Worm (Caenorhabditis elegans) whole organism, L1 larva: Measurements from ENCODE around the gene Y42G9A.1.

ENCODE experiments used
- C34B4.2 ChIP-seq: sonication (generic microtip); optimal IDR thresholded peaks from 2 replicates; lab custom pipeline; 2017; ENCODE audit warnings: mild to moderate bottlenecking, missing genetic modification characterization, missing compliant biosample characterization
- F16B12.6 ChIP-seq: fragments of 150-350 bp; optimal IDR thresholded peaks from 2 replicates; lab custom pipeline; 2014; ENCODE audit warnings: missing biosample characterization, missing genetic modification characterization
- ceh-63 ChIP-seq: fragments of 200-800 bp; sonication (Bioruptor generic); optimal IDR thresholded peaks from 2 replicates; lab custom pipeline; 2018; ENCODE audit warnings: mild to moderate bottlenecking, missing genetic modification characterization, missing compliant biosample characterization
- ceh-82 ChIP-seq, 3 experiments: fragments of 150-350 bp in 1 of 3; sonication (generic microtip) in 2 of 3; optimal IDR thresholded peaks; 2 replicates each; lab custom pipeline; 2014 to 2017; ENCODE audit warnings: missing biosample characterization in 3 of 3, missing genetic modification characterization in 3 of 3
- ceh-90 ChIP-seq: sonication (generic microtip); optimal IDR thresholded peaks from 2 replicates; lab custom pipeline; 2016; ENCODE audit warnings: missing genetic modification characterization, missing compliant biosample characterization
- dsc-1 ChIP-seq: sonication (generic microtip); optimal IDR thresholded peaks from 2 replicates; lab custom pipeline; 2016; ENCODE audit warnings: mild to moderate bottlenecking, missing genetic modification characterization, missing compliant biosample characterization
- efl-1 ChIP-seq, 4 experiments: fragments of 150-350 bp; optimal IDR thresholded peaks in 3 of 4; peaks in 1 of 4; 1 replicate in 1 of 4; 2 replicates in 3 of 4; lab custom pipeline; 2014; ENCODE audit warnings: missing biosample characterization in 2 of 4, missing genetic modification characterization in 2 of 4, missing genetic modification reagents in 2 of 4
- efl-3 ChIP-seq: fragments of 200-800 bp; sonication (Bioruptor generic); optimal IDR thresholded peaks from 2 replicates; lab custom pipeline; 2018; ENCODE audit warnings: mild to moderate bottlenecking, missing genetic modification characterization, missing compliant biosample characterization
- egl-13 ChIP-seq: sonication (generic microtip); optimal IDR thresholded peaks from 2 replicates; lab custom pipeline; 2016; ENCODE audit warnings: missing genotype, missing genetic modification reagents, missing genetic modification characterization, missing compliant biosample characterization
- egl-27 ChIP-seq, 2 experiments: fragments of 150-350 bp in 1 of 2; sonication (generic microtip); optimal IDR thresholded peaks; 3 replicates each; lab custom pipeline; 2017 to 2018; ENCODE audit warnings: missing biosample characterization in 2 of 2, missing genetic modification characterization in 2 of 2, missing genetic modification reagents in 2 of 2
- elt-2 ChIP-seq: sonication (generic microtip); optimal IDR thresholded peaks from 2 replicates; lab custom pipeline; 2016; ENCODE audit warnings: missing genetic modification characterization, mild to moderate bottlenecking, inconsistent platforms, missing compliant biosample characterization, missing genetic modification reagents
- elt-3 ChIP-seq, 6 experiments: fragments of 150-350 bp in 1 of 6; sonication (generic microtip); optimal IDR thresholded peaks; 2 replicates each; lab custom pipeline; 2017 to 2018; ENCODE audit warnings: missing biosample characterization in 6 of 6, missing genetic modification characterization in 6 of 6, inconsistent platforms in 1 of 6
- ets-5 ChIP-seq: fragments of 200-800 bp; sonication (Bioruptor generic); IDR thresholded peaks from 2 replicates; pipeline ENCODE4 v1.3.6; 2022; ENCODE audit warnings: missing genetic modification characterization, missing compliant biosample characterization
- fkh-10 ChIP-seq: sonication (generic microtip); optimal IDR thresholded peaks from 2 replicates; lab custom pipeline; 2017; ENCODE audit warnings: missing biosample characterization, missing genetic modification reagents, missing genetic modification characterization
- fkh-4 ChIP-seq: sonication (generic microtip); optimal IDR thresholded peaks from 2 replicates; lab custom pipeline; 2016; ENCODE audit warnings: missing compliant biosample characterization, missing genetic modification characterization, borderline replicate concordance
- fos-1 ChIP-seq: fragments of 150-350 bp; optimal IDR thresholded peaks from 2 replicates; lab custom pipeline; 2014; ENCODE audit warnings: missing biosample characterization, missing genetic modification characterization
- grh-1 ChIP-seq: fragments of 200-800 bp; sonication (Bioruptor generic); IDR thresholded peaks from 2 replicates; pipeline ENCODE4 v1.3.6; 2022; ENCODE audit warnings: missing genetic modification reagents, missing genetic modification characterization, missing compliant biosample characterization
- hlh-17 ChIP-seq: fragments of 200-800 bp; sonication (Bioruptor generic); optimal IDR thresholded peaks from 2 replicates; lab custom pipeline; 2018; ENCODE audit warnings: missing genetic modification characterization, mild to moderate bottlenecking, missing compliant biosample characterization, moderate library complexity, borderline replicate concordance
- hlh-4 ChIP-seq: sonication (generic microtip); optimal IDR thresholded peaks from 2 replicates; lab custom pipeline; 2016; ENCODE audit warnings: mild to moderate bottlenecking, missing genetic modification characterization, missing compliant biosample characterization
- irx-1 ChIP-seq: sonication (generic microtip); optimal IDR thresholded peaks from 2 replicates; lab custom pipeline; 2016; ENCODE audit warnings: missing genetic modification characterization, missing compliant biosample characterization
- isw-1 ChIP-seq: fragments of 200-800 bp; sonication (Bioruptor generic); IDR thresholded peaks from 2 replicates; pipeline ENCODE4 v1.3.6; 2022; ENCODE audit warnings: missing genetic modification characterization, missing compliant biosample characterization
- lin-13 ChIP-seq: fragments of 150-350 bp; optimal IDR thresholded peaks from 2 replicates; lab custom pipeline; 2014; ENCODE audit warnings: missing biosample characterization, missing genetic modification reagents, missing genetic modification characterization
- lin-14 ChIP-seq: fragments of 200-800 bp; sonication (Bioruptor generic); optimal IDR thresholded peaks from 2 replicates; lab custom pipeline; 2018; ENCODE audit warnings: mild to moderate bottlenecking, missing genetic modification characterization, moderate library complexity, missing compliant biosample characterization
- lin-15B ChIP-seq: fragments of 150-350 bp; sonication (generic microtip); optimal IDR thresholded peaks from 3 replicates; lab custom pipeline; 2014; ENCODE audit warnings: missing biosample characterization, missing genetic modification characterization
- lir-3 ChIP-seq: sonication (generic microtip); optimal IDR thresholded peaks from 2 replicates; lab custom pipeline; 2016; ENCODE audit warnings: mild to moderate bottlenecking, missing genetic modification characterization, moderate library complexity, missing compliant biosample characterization; ENCODE audit not compliant: poor library complexity
- lsy-2 ChIP-seq, 2 experiments: fragments of 150-350 bp; optimal IDR thresholded peaks; 2 replicates each; lab custom pipeline; 2014; ENCODE audit warnings: missing biosample characterization in 2 of 2, missing genetic modification characterization in 2 of 2
- mab-9 ChIP-seq: fragments of 200-800 bp; sonication (Bioruptor generic); IDR thresholded peaks from 2 replicates; pipeline ENCODE4 v1.3.6; 2022; ENCODE audit warnings: missing genetic modification reagents, missing genetic modification characterization, missing compliant biosample characterization
- mdl-1 ChIP-seq, 2 experiments: fragments of 150-350 bp; optimal IDR thresholded peaks; 2 replicates each; lab custom pipeline; 2014 to 2017; ENCODE audit warnings: missing biosample characterization in 2 of 2, missing genetic modification characterization in 2 of 2, inconsistent platforms in 1 of 2
- mef-2 ChIP-seq: fragments of 150-350 bp; optimal IDR thresholded peaks from 2 replicates; lab custom pipeline; 2014; ENCODE audit warnings: missing biosample characterization, missing genetic modification characterization
- mep-1 ChIP-seq: fragments of 150-350 bp; optimal IDR thresholded peaks from 2 replicates; lab custom pipeline; 2014; ENCODE audit warnings: missing biosample characterization, missing genetic modification characterization
- nhr-19 ChIP-seq: fragments of 200-800 bp; sonication (Bioruptor generic); conservative IDR thresholded peaks from 2 replicates; pipeline ENCODE4 v1.3.6; 2022; ENCODE audit warnings: missing genetic modification characterization, missing compliant biosample characterization
- nhr-47 ChIP-seq: sonication (generic microtip); optimal IDR thresholded peaks from 2 replicates; lab custom pipeline; 2016; ENCODE audit warnings: mild to moderate bottlenecking, missing genetic modification characterization, moderate library complexity, missing compliant biosample characterization
- nhr-71 ChIP-seq: sonication (generic microtip); optimal IDR thresholded peaks from 2 replicates; lab custom pipeline; 2016; ENCODE audit warnings: mild to moderate bottlenecking, missing genetic modification characterization, moderate library complexity, missing compliant biosample characterization
- nhr-77 ChIP-seq: fragments of 150-350 bp; optimal IDR thresholded peaks from 2 replicates; lab custom pipeline; 2014; ENCODE audit warnings: missing biosample characterization, missing genetic modification characterization
- pqm-1 ChIP-seq: sonication (generic microtip); optimal IDR thresholded peaks from 3 replicates; lab custom pipeline; 2017; ENCODE audit warnings: missing biosample characterization, missing genetic modification characterization
- rnt-1 ChIP-seq: sonication (generic microtip); optimal IDR thresholded peaks from 2 replicates; lab custom pipeline; 2016; ENCODE audit warnings: mild to moderate bottlenecking, missing genetic modification characterization, moderate library complexity, missing compliant biosample characterization
- snpc-4 ChIP-seq: fragments of 150-350 bp; optimal IDR thresholded peaks from 2 replicates; lab custom pipeline; 2014; ENCODE audit warnings: missing biosample characterization, missing genetic modification characterization
- snu-23 ChIP-seq: sonication (generic microtip); optimal IDR thresholded peaks from 2 replicates; lab custom pipeline; 2016; ENCODE audit warnings: missing genetic modification characterization, missing compliant biosample characterization
- sox-4 ChIP-seq: sonication (generic microtip); optimal IDR thresholded peaks from 2 replicates; lab custom pipeline; 2016; ENCODE audit warnings: missing genetic modification characterization, missing compliant biosample characterization
- swsn-7 ChIP-seq: sonication (generic microtip); optimal IDR thresholded peaks from 2 replicates; lab custom pipeline; 2016; ENCODE audit warnings: missing genetic modification characterization, missing compliant biosample characterization
- unc-30 ChIP-seq: sonication (generic microtip); optimal IDR thresholded peaks from 2 replicates; lab custom pipeline; 2017; ENCODE audit warnings: missing biosample characterization, missing genetic modification characterization
- unc-62 ChIP-seq: fragments of 150-350 bp; optimal IDR thresholded peaks from 2 replicates; lab custom pipeline; 2014; ENCODE audit warnings: missing biosample characterization, missing genetic modification reagents, missing genetic modification characterization
- unc-98 ChIP-seq: fragments of 200-800 bp; sonication (Bioruptor generic); IDR thresholded peaks from 2 replicates; pipeline ENCODE4 v1.3.6; 2022; ENCODE audit warnings: missing genetic modification characterization, missing compliant biosample characterization
- vab-15 ChIP-seq: sonication (generic microtip); optimal IDR thresholded peaks from 2 replicates; lab custom pipeline; 2017; ENCODE audit warnings: missing genotype, mild to moderate bottlenecking, missing genetic modification characterization, missing compliant biosample characterization
- zip-4 ChIP-seq: fragments of 200-800 bp; sonication (Bioruptor generic); optimal IDR thresholded peaks from 2 replicates; lab custom pipeline; 2018; ENCODE audit warnings: mild to moderate bottlenecking, missing genetic modification characterization, moderate library complexity, missing compliant biosample characterization
- ztf-4 ChIP-seq: fragments of 150-350 bp; optimal IDR thresholded peaks from 2 replicates; lab custom pipeline; 2014; ENCODE audit warnings: missing biosample characterization, missing genetic modification characterization

Y42G9A.1 gene

DNA sequence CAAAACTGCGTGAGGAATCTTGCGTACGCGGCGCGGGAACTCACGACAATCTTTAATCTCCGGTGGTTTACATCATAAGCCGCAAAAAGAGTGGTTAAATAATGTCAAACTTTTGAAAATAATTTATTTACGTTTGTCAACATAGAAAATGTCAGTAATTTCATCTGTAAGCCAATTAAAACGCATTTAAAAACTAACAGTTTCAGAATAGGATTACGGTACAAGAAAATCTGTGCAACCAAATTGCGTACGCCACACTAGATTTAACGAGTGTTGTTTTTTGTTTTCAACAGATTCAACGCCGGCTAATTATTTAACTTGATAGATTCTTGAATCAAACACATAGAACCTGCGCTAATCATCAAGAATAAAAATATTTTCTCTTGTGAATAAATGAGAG lies 8.9 kb upstream of the Y42G9A.1 start:
- TF ChIP-seq hlh-17 (GFP tag; lab: Kevin White, UChicago): no peak
- TF ChIP-seq ceh-63 (GFP tag; lab: Kevin White, UChicago): no peak
- TF ChIP-seq unc-62 (GFP tag; lab: Kevin White, UChicago): no peak
- no peak for TF ChIP-seq sox-4 (tag; lab: Kevin White, UChicago)
- no peak for TF ChIP-seq vab-15
- TF ChIP-seq efl-1 (optimal IDR thresholded peaks at IDR 0.05; lab: Kevin White, UChicago): no peak
- no peak for TF ChIP-seq efl-1 (GFP tag; optimal IDR thresholded peaks at IDR 0.05 in 1 of 2; lab: Kevin White, UChicago)
- no peak for TF ChIP-seq irx-1 (tag; lab: Kevin White, UChicago)
- TF ChIP-seq zip-4 (GFP tag; lab: Kevin White, UChicago): no peak
- no peak for TF ChIP-seq nhr-19
- TF ChIP-seq grh-1 (GFP tag; lab: Robert Waterston, UW): no peak
- TF ChIP-seq efl-3: no peak
- TF ChIP-seq elt-2: no peak
- TF ChIP-seq snu-23: no peak
- TF ChIP-seq fos-1 (tag; lab: Kevin White, UChicago): no peak
- TF ChIP-seq ceh-90 (tag; lab: Kevin White, UChicago): no peak
- TF ChIP-seq egl-27 (tag; optimal IDR thresholded peaks at IDR 0.05; lab: Kevin White, UChicago): no peak
- TF ChIP-seq nhr-71 (tag; lab: Kevin White, UChicago): no peak
- TF ChIP-seq ets-5 (GFP tag; lab: Robert Waterston, UW): no peak
- TF ChIP-seq, all 84 proteins: peak for 0

DNA sequence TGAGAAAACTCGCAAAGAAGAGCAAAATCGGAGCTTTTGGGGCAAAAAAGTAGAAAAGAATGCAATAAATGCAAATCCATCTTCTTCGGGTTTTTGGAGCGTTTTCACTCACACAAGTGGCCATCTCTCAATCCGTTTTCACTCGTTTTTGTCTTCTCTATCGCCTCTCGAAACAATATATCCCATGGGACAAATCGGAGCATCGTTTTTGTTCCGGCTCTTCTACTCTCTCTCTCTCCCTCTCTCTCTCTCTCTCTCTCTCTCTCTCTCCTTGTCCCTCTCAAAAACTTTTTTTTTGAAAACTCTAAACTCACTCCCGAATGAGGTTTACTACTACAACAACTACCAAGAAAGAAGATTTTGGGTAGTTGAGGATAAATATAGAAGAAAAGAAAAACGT lies 8.2 kb upstream of the Y42G9A.1 start:
- TF ChIP-seq ztf-4 (tag; lab: Kevin White, UChicago) (no peak), grh-1 (GFP tag; lab: Robert Waterston, UW) (no peak), sox-4 (tag; lab: Kevin White, UChicago) (no peak), lir-3 (no peak), lsy-2 (tag; optimal IDR thresholded peaks at IDR 0.05; lab: Kevin White, UChicago) (peak in 1 of 2 experiments; percentile 32), lin-14 (GFP tag; lab: Kevin White, UChicago) (peak; percentile 79), efl-1 (optimal IDR thresholded peaks at IDR 0.05; lab: Kevin White, UChicago) (peak in 1 of 2 experiments; percentile 6), efl-1 (GFP tag; optimal IDR thresholded peaks at IDR 0.05 in 1 of 2; lab: Kevin White, UChicago) (no peak), nhr-71 (tag; lab: Kevin White, UChicago) (peak; percentile 36), fkh-4 (tag; lab: Kevin White, UChicago) (no peak), fkh-10 (peak; percentile 50), snu-23 (peak; percentile 10), mab-9 (GFP tag; lab: Robert Waterston, UW) (peak; percentile 59; the same call in 1 of the 2 replicates), rnt-1 (tag; lab: Kevin White, UChicago) (peak; percentile 6)

DNA sequence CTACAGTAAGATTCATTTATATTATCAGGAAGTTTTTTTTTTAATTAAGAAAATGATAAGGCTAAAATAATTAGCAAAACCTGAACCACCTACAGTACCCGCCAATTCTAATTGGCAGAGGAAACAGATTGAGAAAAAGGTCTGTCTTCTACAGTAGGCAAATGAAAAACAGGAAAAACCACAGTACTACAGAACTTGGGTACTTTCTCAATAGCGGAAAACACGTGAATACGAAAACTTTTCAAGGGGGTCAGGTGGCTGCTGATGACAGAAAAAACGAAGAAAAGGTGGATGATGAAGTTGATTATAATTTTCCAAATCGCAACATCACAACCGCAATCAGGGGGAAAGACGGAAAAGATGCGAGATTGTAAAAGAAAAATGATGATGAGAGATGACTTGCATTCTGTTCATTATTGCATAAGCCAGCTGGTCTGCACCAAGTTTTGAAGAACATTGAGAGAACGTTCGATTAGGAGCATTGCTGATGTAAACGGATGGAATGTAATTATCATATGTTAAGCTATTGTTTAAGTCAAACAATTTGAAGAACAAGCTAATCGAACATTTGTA lies 5.3 kb upstream of the Y42G9A.1 start:
- TF ChIP-seq nhr-47 (tag; lab: Kevin White, UChicago) (no peak), lin-14 (GFP tag; lab: Kevin White, UChicago) (peak; percentile 21), sox-4 (tag; lab: Kevin White, UChicago) (no peak), pqm-1 (no peak), C34B4.2 (tag; lab: Kevin White, UChicago) (no peak), ztf-4 (tag; lab: Kevin White, UChicago) (no peak), unc-98 (GFP tag; lab: Robert Waterston, UW) (no peak), snpc-4 (tag; lab: Kevin White, UChicago) (no peak), efl-3 (no peak), isw-1 (no peak), egl-13 (no peak), hlh-4 (tag; lab: Kevin White, UChicago) (no peak), fos-1 (tag; lab: Kevin White, UChicago) (no peak), efl-1 (optimal IDR thresholded peaks at IDR 0.05; lab: Kevin White, UChicago) (no peak), efl-1 (GFP tag; optimal IDR thresholded peaks at IDR 0.05 in 1 of 2; lab: Kevin White, UChicago) (no peak), lin-15B (tag; lab: Kevin White, UChicago) (no peak), F16B12.6 (tag; lab: Kevin White, UChicago) (no peak), lin-13 (GFP tag; lab: Kevin White, UChicago) (peak; percentile 9), mef-2 (tag; lab: Kevin White, UChicago) (no peak), swsn-7 (tag; lab: Kevin White, UChicago) (no peak), elt-3 (tag; optimal IDR thresholded peaks at IDR 0.05; lab: Kevin White, UChicago) (peak in 3 of 6 experiments; percentile 40 to 91 (median 52)), unc-30 (tag; lab: Kevin White, UChicago) (no peak), mdl-1 (tag; optimal IDR thresholded peaks at IDR 0.05; lab: Kevin White, UChicago) (peak in 1 of 2 experiments; percentile 71), nhr-19 (no peak), egl-27 (tag; optimal IDR thresholded peaks at IDR 0.05; lab: Kevin White, UChicago) (no peak), nhr-77 (no peak), mep-1 (tag; lab: Kevin White, UChicago) (no peak), hlh-17 (GFP tag; lab: Kevin White, UChicago) (no peak), ceh-82 (tag; optimal IDR thresholded peaks at IDR 0.05; lab: Kevin White, UChicago) (no peak), dsc-1 (tag; lab: Kevin White, UChicago) (no peak)
